Worm (Caenorhabditis elegans) whole organism, late embryonic: Measurements from ENCODE around the gene ZK228.3.

ENCODE experiments used
- ama-1 ChIP-seq: fragments of 150-350 bp; optimal IDR thresholded peaks from 2 replicates; lab custom pipeline; 2014
- nfya-1 ChIP-seq: sonication (generic microtip); optimal IDR thresholded peaks from 2 replicates; lab custom pipeline; 2017; ENCODE audit warnings: missing genetic modification characterization, mild to moderate bottlenecking, missing compliant biosample characterization, antibody characterized with exemption, moderate library complexity
- nhr-11 ChIP-seq: fragments of 150-350 bp; optimal IDR thresholded peaks from 2 replicates; lab custom pipeline; 2014; ENCODE audit warnings: missing biosample characterization, missing genetic modification characterization
- unc-86 ChIP-seq: sonication (generic microtip); optimal IDR thresholded peaks from 2 replicates; lab custom pipeline; 2016; ENCODE audit warnings: missing genetic modification characterization, missing compliant biosample characterization

ce11 chrV:18476090-18476489 is 15.0 kb upstream of the ZK228.3 start, which contains the start of gene srh-179:
- no peak for TF ChIP-seq nfya-1 (tag; lab: Kevin White, UChicago)
- no peak for TF ChIP-seq unc-86
- TF ChIP-seq ama-1, result no peak
- no peak for TF ChIP-seq nhr-11
